Fruit fly (Drosophila melanogaster): Measurements from ENCODE around the gene CG14995.

The CG14995 gene

DNA sequence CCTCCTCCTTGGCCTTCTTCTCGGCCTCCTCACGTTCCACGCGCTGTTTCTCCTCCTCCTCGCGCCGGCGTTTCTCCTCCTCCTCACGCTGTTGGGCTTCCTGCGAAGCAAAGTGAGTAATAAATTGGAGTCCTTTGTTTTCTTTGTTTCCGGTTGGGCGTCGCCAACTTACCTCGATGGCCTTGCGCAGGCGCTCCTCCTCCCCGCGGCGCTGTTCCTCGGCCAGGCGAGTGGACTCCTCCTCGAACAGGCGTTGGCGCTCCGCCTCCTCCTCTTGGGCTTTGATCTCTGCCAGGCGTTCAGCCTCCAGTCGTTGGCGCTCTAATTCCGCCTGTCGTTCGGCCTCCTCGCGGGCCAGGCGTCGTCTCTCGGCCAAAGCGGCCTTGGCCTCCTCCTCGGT is 22.7 kb upstream of the CG14995 start:
- TF ChIP-seq Dll (optimal IDR thresholded peaks at IDR 0.05) (no peak), psq (optimal IDR thresholded peaks at IDR 0.05) (no peak), pan (optimal IDR thresholded peaks at IDR 0.05) (no peak), EcR (GFP tag; optimal IDR thresholded peaks at IDR 0.05) (no peak), usp (GFP tag; optimal IDR thresholded peaks at IDR 0.05) (no peak), CG8478 (optimal IDR thresholded peaks at IDR 0.05) (no peak)

DNA sequence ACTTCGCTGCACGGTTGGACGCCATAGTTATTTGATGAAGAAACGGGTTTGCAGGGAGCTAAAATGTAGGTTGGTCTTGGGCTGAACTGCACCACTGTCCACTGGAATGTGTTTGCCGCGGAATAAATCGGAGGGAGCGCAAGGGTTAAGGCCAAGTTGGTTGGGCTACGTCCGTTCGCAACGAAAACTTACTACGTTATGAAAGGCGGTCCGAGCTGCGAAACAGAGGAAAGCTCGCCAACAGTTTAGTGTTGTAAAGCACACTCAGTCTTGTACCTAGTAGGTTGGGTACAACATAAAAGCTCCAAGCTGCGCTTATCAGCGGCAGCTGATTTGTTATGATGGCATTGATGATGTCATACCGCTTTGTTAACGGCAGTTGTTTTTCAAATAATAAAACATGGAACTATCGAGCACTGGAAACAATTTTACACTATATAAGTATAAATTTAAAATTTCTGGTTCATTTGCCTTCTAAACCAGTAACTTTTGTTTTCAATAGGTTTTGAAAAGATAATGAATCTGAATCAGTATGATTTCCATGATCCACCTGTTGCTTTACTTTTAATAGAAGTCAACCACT is 19.2 kb upstream of the CG14995 start, which contains the start of gene Chd64:
Chd64 (minus strand) TSS at position 204 of the 583 bp plus-strand sequence.
- TF ChIP-seq Dll (optimal IDR thresholded peaks at IDR 0.05) (no peak), psq (optimal IDR thresholded peaks at IDR 0.05) (no peak), CG8478 (optimal IDR thresholded peaks at IDR 0.05) (no peak), EcR (GFP tag; optimal IDR thresholded peaks at IDR 0.05) (no peak), pan (optimal IDR thresholded peaks at IDR 0.05) (no peak), usp (GFP tag; optimal IDR thresholded peaks at IDR 0.05) (no peak)

DNA sequence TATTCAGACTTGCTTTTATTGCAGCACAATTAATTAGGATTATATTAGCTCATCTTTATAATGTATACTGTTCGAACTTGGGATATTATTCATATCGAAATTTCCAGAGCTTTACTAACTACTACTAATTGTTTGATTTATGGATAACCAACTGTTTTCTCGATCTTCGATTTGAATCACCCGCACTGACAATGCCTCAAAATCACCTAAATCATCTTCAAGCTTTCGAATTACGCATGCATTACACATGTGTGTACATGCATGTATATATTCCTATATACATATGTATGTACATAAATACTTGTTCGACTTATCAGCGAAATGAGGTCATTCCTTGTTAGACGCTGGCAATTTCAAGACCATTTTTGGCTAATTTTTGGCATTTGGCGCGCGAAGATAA is 18.5 kb upstream of the CG14995 start:
- TF ChIP-seq CG8478 (optimal IDR thresholded peaks at IDR 0.05) (no peak), pan (optimal IDR thresholded peaks at IDR 0.05) (no peak), Dll (optimal IDR thresholded peaks at IDR 0.05) (no peak), psq (optimal IDR thresholded peaks at IDR 0.05) (no peak), usp (GFP tag; optimal IDR thresholded peaks at IDR 0.05) (no peak), EcR (GFP tag; optimal IDR thresholded peaks at IDR 0.05) (no peak)

- TF ChIP-seq CG8478 (optimal IDR thresholded peaks at IDR 0.05) (no peak), usp (GFP tag; optimal IDR thresholded peaks at IDR 0.05) (no peak), psq (optimal IDR thresholded peaks at IDR 0.05) (no peak), Dll (optimal IDR thresholded peaks at IDR 0.05) (no peak), pan (optimal IDR thresholded peaks at IDR 0.05) (no peak), EcR (GFP tag; optimal IDR thresholded peaks at IDR 0.05) (no peak)
Measured at dm6 chr3L:4120358-4121349, 17.6 kb upstream of the CG14995 start.

DNA sequence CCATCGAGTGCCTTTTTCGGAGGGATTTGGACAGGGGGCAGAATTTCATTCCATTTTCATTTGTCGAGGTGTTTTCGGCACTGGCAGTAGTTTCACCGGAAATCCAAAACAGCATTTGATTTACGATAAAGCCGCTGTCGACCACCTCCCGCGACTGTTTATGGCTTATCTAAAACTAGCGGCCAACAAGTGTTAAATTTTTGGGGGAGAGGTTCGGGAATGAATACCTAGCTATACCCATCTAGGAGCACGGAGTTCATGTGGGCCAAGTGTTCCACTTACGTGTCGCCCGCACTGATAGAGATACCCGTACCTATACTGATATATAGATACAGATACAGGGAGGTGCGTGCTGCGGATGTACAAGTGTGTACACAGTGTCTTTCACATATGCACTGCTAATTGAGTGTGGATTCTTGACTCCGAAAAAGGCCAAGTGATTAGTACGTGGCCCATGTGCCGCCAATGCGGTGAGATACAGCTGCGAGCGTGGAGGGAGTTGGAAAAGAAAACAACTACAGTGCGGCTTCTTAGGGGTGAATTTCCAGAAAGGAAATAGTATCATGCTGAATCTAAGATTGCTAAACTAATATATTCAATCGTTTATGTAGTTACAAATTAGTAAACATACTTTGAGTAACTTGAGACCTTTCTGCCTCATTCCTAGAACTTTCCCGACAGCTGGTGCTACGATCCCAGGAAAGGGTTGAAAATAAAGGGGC is 16.7 kb upstream of the CG14995 start:
- TF ChIP-seq psq (optimal IDR thresholded peaks at IDR 0.05) = no peak
- TF ChIP-seq CG8478 (optimal IDR thresholded peaks at IDR 0.05) = no peak
- no peak for TF ChIP-seq Dll (optimal IDR thresholded peaks at IDR 0.05)
- no peak for TF ChIP-seq EcR (GFP tag; optimal IDR thresholded peaks at IDR 0.05)
- no peak for TF ChIP-seq usp (GFP tag; optimal IDR thresholded peaks at IDR 0.05)
- no peak for TF ChIP-seq pan (optimal IDR thresholded peaks at IDR 0.05)

DNA sequence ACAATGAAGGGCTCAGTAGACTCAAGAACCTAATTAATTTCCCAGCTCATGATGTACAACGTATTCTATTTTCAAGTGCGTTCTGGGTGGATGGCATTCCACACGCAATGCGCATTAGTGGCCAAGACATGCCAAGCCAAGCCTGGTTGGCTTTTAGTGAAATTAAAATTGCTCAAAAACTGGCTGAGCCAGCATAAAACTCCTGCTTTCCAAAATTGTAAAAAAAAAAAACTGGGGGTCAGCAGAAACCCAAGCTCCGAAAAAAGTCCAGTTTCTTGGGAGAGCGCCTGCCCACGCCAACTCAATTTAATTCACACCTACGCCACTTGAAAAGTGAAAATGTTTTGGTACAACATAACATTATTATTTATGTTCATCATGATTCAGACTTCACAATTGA is 15.3 kb upstream of the CG14995 start:
- no peak for TF ChIP-seq Dll (optimal IDR thresholded peaks at IDR 0.05)
- no peak for TF ChIP-seq pan (optimal IDR thresholded peaks at IDR 0.05)
- no peak for TF ChIP-seq EcR (GFP tag; optimal IDR thresholded peaks at IDR 0.05)
- TF ChIP-seq CG8478 (optimal IDR thresholded peaks at IDR 0.05) = no peak
- TF ChIP-seq psq (optimal IDR thresholded peaks at IDR 0.05) = no peak
- TF ChIP-seq usp (GFP tag; optimal IDR thresholded peaks at IDR 0.05) = no peak

- TF ChIP-seq Dll (optimal IDR thresholded peaks at IDR 0.05) (no peak), CG8478 (optimal IDR thresholded peaks at IDR 0.05) (no peak), psq (optimal IDR thresholded peaks at IDR 0.05) (no peak), EcR (GFP tag; optimal IDR thresholded peaks at IDR 0.05) (no peak), pan (optimal IDR thresholded peaks at IDR 0.05) (no peak), usp (GFP tag; optimal IDR thresholded peaks at IDR 0.05) (no peak)
Measured at dm6 chr3L:4117493-4117892, 14.4 kb upstream of the CG14995 start.

DNA sequence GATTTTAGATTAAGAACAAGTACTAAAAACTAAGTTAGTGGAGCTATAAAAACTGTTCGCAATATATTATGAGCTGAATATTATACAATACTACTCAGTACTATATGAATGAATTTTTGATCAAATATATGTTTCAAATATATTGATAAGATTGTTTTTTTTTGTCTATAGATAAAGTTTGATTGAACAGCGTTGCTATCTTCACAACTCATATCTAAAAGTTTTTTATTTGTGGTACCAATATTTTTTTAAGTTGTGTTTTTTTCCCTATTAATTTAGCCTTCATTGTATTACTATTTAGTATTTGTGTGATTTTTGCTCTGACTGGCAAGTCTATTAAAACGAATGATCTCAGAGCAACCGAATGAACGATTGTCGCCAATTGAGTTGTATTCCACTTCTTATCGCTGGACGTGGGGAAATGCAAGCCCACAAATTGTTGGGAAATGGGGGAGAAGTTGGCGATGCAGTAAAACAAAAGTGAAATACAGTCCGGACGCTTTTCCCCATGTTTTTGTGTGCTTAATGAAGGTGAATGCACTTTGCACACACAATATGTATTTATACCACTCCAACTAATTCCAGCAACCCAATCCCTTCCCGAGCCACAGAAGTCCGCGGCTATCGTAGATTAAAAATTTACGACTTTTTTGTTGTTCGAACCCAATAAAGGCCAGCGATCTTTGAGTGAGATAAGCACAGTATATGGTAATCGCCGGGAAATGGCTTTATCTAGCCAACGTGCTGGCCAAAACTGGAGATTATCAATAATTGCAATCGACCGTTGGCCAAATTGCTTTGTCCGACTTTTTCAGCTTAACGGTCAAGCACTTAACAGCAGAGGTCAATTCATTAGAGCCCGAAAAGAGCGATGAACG is 13.7 kb upstream of the CG14995 start:
- TF ChIP-seq psq (optimal IDR thresholded peaks at IDR 0.05) = no peak
- TF ChIP-seq Dll (optimal IDR thresholded peaks at IDR 0.05) = no peak
- TF ChIP-seq EcR (GFP tag; optimal IDR thresholded peaks at IDR 0.05) = no peak
- no peak for TF ChIP-seq CG8478 (optimal IDR thresholded peaks at IDR 0.05)
- TF ChIP-seq usp (GFP tag; optimal IDR thresholded peaks at IDR 0.05) = no peak
- no peak for TF ChIP-seq pan (optimal IDR thresholded peaks at IDR 0.05)

dm6 chr3L:4115701-4116100 is 12.6 kb upstream of the CG14995 start:
- no peak for TF ChIP-seq usp (GFP tag; optimal IDR thresholded peaks at IDR 0.05)
- TF ChIP-seq pan (optimal IDR thresholded peaks at IDR 0.05) = no peak
- no peak for TF ChIP-seq EcR (GFP tag; optimal IDR thresholded peaks at IDR 0.05)
- no peak for TF ChIP-seq psq (optimal IDR thresholded peaks at IDR 0.05)
- no peak for TF ChIP-seq CG8478 (optimal IDR thresholded peaks at IDR 0.05)
- TF ChIP-seq Dll (optimal IDR thresholded peaks at IDR 0.05) = no peak

DNA sequence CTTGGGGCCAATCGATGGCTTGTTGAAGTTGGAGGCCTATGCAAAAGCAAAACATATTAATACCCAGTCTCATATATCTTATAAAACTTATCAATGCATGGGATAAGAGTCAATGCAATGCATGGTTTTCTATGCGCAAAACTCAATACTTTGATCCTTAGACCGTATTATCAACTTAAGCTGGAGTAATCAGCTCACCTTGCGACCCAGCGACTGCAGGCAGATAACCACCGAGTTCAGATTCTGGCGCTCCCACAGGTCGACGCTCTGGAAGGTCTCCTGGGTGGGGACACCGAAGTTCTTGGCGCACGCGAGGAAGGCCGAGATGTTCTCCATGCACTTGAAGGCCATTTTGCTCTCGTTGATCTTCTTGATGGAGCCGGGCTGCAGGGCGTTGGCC is 12.1 kb upstream of the CG14995 start:
- TF ChIP-seq pan (optimal IDR thresholded peaks at IDR 0.05) (no peak), CG8478 (optimal IDR thresholded peaks at IDR 0.05) (no peak), psq (optimal IDR thresholded peaks at IDR 0.05) (no peak), usp (GFP tag; optimal IDR thresholded peaks at IDR 0.05) (no peak)

dm6 chr3L:4113998-4114397 is 10.9 kb upstream of the CG14995 start:
- no peak for TF ChIP-seq EcR (GFP tag; optimal IDR thresholded peaks at IDR 0.05)
- no peak for TF ChIP-seq pan (optimal IDR thresholded peaks at IDR 0.05)

All from whole organism.